Worm (Caenorhabditis elegans): ENCODE data around the gene hpo-25.
A peak's percentile ranks its signal among the peaks of the same experiment; 100 is the strongest.

Gene hpo-25

ce11 chrII:2368956-2369355 lies at the start of gene hpo-25:
TSS of gene hpo-25 (plus strand) at chrII:2369256.
- TF ChIP-seq elt-3 (tag; optimal IDR thresholded peaks at IDR 0.05), result no peak
- no peak for TF ChIP-seq M03D4.4 (tag; optimal IDR thresholded peaks at IDR 0.05)
- TF ChIP-seq unc-120 (tag; optimal IDR thresholded peaks at IDR 0.05; ENCODE audit: poor library complexity, severe bottlenecking), result no peak
- no peak for TF ChIP-seq flh-1 (GFP tag; optimal IDR thresholded peaks at IDR 0.05)
- no peak for TF ChIP-seq mep-1 (tag; optimal IDR thresholded peaks at IDR 0.05)
- no peak for TF ChIP-seq ceh-83 (GFP tag; optimal IDR thresholded peaks at IDR 0.05)
- TF ChIP-seq sptf-1 (tag; optimal IDR thresholded peaks at IDR 0.05), result no peak

DNA sequence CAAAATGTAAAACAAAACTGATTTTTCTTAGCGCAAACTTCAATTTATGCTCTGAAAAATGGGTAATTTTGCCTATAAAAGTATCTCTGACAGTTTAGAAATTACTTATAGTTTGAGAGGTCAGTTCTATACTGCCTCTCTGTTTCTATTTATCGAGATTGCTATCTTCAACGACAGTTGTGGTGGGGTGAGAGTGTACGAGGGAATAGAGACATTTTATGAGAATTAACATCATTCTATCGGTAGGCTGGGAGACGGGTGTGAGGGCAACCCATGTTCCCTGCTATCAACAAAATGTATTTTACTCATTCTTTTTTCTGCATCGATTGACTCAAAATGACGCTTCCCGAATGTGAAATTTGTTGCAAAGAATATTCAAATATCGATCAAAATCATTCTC lies 49.0 kb upstream of the hpo-25 start, which contains the start of gene ZK1240.3:
Gene ZK1240.3 (plus strand): TSS at position 238 of the 400 bp plus-strand sequence.
- TF ChIP-seq ceh-43 (GFP tag; optimal IDR thresholded peaks at IDR 0.05) (no peak), lin-32 (GFP tag; optimal IDR thresholded peaks at IDR 0.05) (no peak), blmp-1 (tag; optimal IDR thresholded peaks at IDR 0.05) (no peak), nhr-237 (tag; optimal IDR thresholded peaks at IDR 0.05) (no peak), mab-5 (tag; optimal IDR thresholded peaks at IDR 0.05) (no peak), pha-4 (tag; optimal IDR thresholded peaks at IDR 0.05) (no peak), hlh-1 (tag; optimal IDR thresholded peaks at IDR 0.05) (no peak), unc-62 (GFP tag; optimal IDR thresholded peaks at IDR 0.05) (no peak), mls-2 (tag; optimal IDR thresholded peaks at IDR 0.05) (no peak)

ce11 chrII:2322857-2323518 lies 46.1 kb upstream of the hpo-25 start, which contains the start of the genes ZK1240.6 and ZK1240.2:
TSS of gene ZK1240.6 (minus strand) at chrII:2322907.
TSS of gene ZK1240.2 (plus strand) at chrII:2323376.
- TF ChIP-seq unc-62 (GFP tag; optimal IDR thresholded peaks at IDR 0.05), result no peak
- no peak for TF ChIP-seq mls-2 (tag; optimal IDR thresholded peaks at IDR 0.05)

DNA sequence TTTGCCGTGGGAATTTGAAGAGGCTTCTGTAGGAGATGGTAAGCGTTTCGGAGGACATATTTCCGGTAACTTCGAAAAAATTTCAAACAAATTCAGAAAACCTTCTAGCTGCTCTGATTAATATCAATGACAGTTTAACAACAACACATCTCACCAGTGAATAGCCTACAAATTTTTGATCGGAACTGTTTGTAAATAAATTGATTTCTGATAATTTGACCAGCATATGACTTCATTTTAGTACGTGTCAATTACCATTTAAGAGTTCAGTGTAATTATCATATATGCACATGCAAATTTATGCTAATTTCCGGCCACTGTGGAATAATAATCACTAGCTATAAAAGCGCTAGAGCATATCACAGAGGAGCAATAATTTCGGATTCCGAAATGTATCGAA lies 44.1 kb upstream of the hpo-25 start, which contains the start of gene ZK1240.11:
Gene ZK1240.11 (plus strand): TSS at position 301 of the 400 bp plus-strand sequence.
- TF ChIP-seq mab-5 (tag; optimal IDR thresholded peaks at IDR 0.05), result no peak
- no peak for TF ChIP-seq nhr-237 (tag; optimal IDR thresholded peaks at IDR 0.05)
- no peak for TF ChIP-seq snpc-4 (tag; optimal IDR thresholded peaks at IDR 0.05)
- TF ChIP-seq tbx-8 (GFP tag; optimal IDR thresholded peaks at IDR 0.05), result no peak
- TF ChIP-seq unc-120 (tag; optimal IDR thresholded peaks at IDR 0.05; ENCODE audit: poor library complexity, severe bottlenecking), result no peak
- TF ChIP-seq bed-3 (GFP tag; optimal IDR thresholded peaks at IDR 0.05), result no peak
- TF ChIP-seq ham-2 (GFP tag; optimal IDR thresholded peaks at IDR 0.05), result no peak
- no peak for TF ChIP-seq nhr-2 (tag; optimal IDR thresholded peaks at IDR 0.05)
- TF ChIP-seq nhr-28 (tag; optimal IDR thresholded peaks at IDR 0.05), result no peak
- TF ChIP-seq elt-3 (tag; optimal IDR thresholded peaks at IDR 0.05), result no peak

ce11 chrII:2328963-2329442 lies 40.1 kb upstream of the hpo-25 start, which contains the start of the genes ZK1240.8 and ZK1240.1:
TSS of gene ZK1240.8 (minus strand) at chrII:2329063.
TSS of gene ZK1240.1 (plus strand) at chrII:2329392.
- TF ChIP-seq mep-1 (tag; optimal IDR thresholded peaks at IDR 0.05) (no peak), zip-8 (tag; optimal IDR thresholded peaks at IDR 0.05) (no peak)

ce11 chrII:2330462-2330861 lies 38.6 kb upstream of the hpo-25 start:
- TF ChIP-seq ceh-83 (GFP tag; optimal IDR thresholded peaks at IDR 0.05), result peak; percentile 37
- no peak for TF ChIP-seq elt-3 (tag; optimal IDR thresholded peaks at IDR 0.05)

- TF ChIP-seq nhr-76 (tag; optimal IDR thresholded peaks at IDR 0.05) (no peak), blmp-1 (tag; optimal IDR thresholded peaks at IDR 0.05) (no peak), ces-1 (GFP tag; optimal IDR thresholded peaks at IDR 0.05) (no peak), mls-2 (tag; optimal IDR thresholded peaks at IDR 0.05) (no peak), cnd-1 (tag; optimal IDR thresholded peaks at IDR 0.05) (no peak), lin-13 (tag; optimal IDR thresholded peaks at IDR 0.05) (no peak), nhr-28 (tag; optimal IDR thresholded peaks at IDR 0.05) (no peak), nhr-2 (tag; optimal IDR thresholded peaks at IDR 0.05) (no peak), unc-62 (GFP tag; optimal IDR thresholded peaks at IDR 0.05) (no peak)
Observed at ce11 chrII:2332220-2332619, 36.8 kb upstream of the hpo-25 start, which contains the start of gene F43C11.8. TSS of gene F43C11.8 (plus strand) at chrII:2332520.

Measured in whole organism, mixed stage, embryonic.